Fruit fly (Drosophila melanogaster) whole organism, embryonic: ENCODE measurements around the gene CG13675.
A peak's percentile ranks its signal among the peaks of the same experiment; 100 is the strongest.

ENCODE experiments used
- Bgb ChIP-seq: fragments of 200-800 bp; sonication (Bioruptor generic); IDR thresholded peaks from 2 replicates; pipeline ENCODE4 v1.3.6; 2022; ENCODE audit warnings: missing biosample characterization, missing genetic modification characterization; ENCODE audit not compliant: partially characterized antibody
- CG10431 ChIP-seq: fragments of 200-800 bp; sonication (Bioruptor generic); optimal IDR thresholded peaks from 3 replicates; lab custom pipeline; 2018; ENCODE audit warnings: missing biosample characterization, mild to moderate bottlenecking, missing genetic modification characterization
- CG10543 ChIP-seq: fragments of 200-800 bp; sonication (Bioruptor generic); optimal IDR thresholded peaks from 3 replicates; lab custom pipeline; 2017; ENCODE audit warnings: missing biosample characterization, mild to moderate bottlenecking, missing genetic modification characterization, moderate library complexity
- CG11085 ChIP-seq: fragments of 200-800 bp; sonication (Bioruptor generic); IDR thresholded peaks from 2 replicates; pipeline ENCODE4 v1.3.6; 2022; ENCODE audit warnings: missing biosample characterization, missing genetic modification characterization
- CG16815 ChIP-seq: fragments of 200-800 bp; sonication (Bioruptor generic); optimal IDR thresholded peaks from 3 replicates; lab custom pipeline; 2017; ENCODE audit warnings: missing biosample characterization, mild to moderate bottlenecking, missing genetic modification characterization
- CG30431 ChIP-seq: fragments of 200-800 bp; sonication (Bioruptor generic); optimal IDR thresholded peaks from 2 replicates; lab custom pipeline; 2017; ENCODE audit warnings: missing biosample characterization, missing genetic modification characterization
- CG34224 ChIP-seq: fragments of 200-800 bp; sonication (Bioruptor generic); IDR thresholded peaks from 3 replicates; pipeline ENCODE4 v1.3.6; 2022; ENCODE audit warnings: missing biosample characterization, missing genetic modification characterization; ENCODE audit not compliant: partially characterized antibody
- CG34376 ChIP-seq: fragments of 200-800 bp; sonication (Bioruptor generic); optimal IDR thresholded peaks from 2 replicates; lab custom pipeline; 2018; ENCODE audit warnings: missing biosample characterization, mild to moderate bottlenecking, missing genetic modification characterization
- CG6791 ChIP-seq: fragments of 200-800 bp; sonication (Bioruptor generic); IDR thresholded peaks from 3 replicates; pipeline ENCODE4 v1.3.6; 2022; ENCODE audit warnings: missing biosample characterization, missing genetic modification characterization; ENCODE audit not compliant: partially characterized antibody
- CG7271 ChIP-seq: fragments of 200-800 bp; sonication (Bioruptor generic); optimal IDR thresholded peaks from 2 replicates; lab custom pipeline; 2018; ENCODE audit warnings: missing biosample characterization, mild to moderate bottlenecking, missing genetic modification characterization, moderate library complexity
- CG7357 ChIP-seq: fragments of 200-800 bp; sonication (Bioruptor generic); IDR thresholded peaks from 3 replicates; pipeline ENCODE4 v1.3.6; 2022; ENCODE audit warnings: missing biosample characterization, missing genetic modification characterization
- CG8478 ChIP-seq: fragments of >200 bp; optimal IDR thresholded peaks from 2 replicates; lab custom pipeline; 2018
- CoRest ChIP-seq: fragments of 200-800 bp; sonication (Bioruptor generic); optimal IDR thresholded peaks from 3 replicates; lab custom pipeline; 2018; ENCODE audit warnings: missing biosample characterization, mild to moderate bottlenecking, missing genetic modification characterization, moderate library complexity
- Dref ChIP-seq: fragments of 200-800 bp; sonication (Bioruptor generic); IDR thresholded peaks from 2 replicates; pipeline ENCODE4 v1.3.6; 2022; ENCODE audit warnings: missing biosample characterization, missing genetic modification characterization
- E2f2 ChIP-seq: fragments of 200-800 bp; sonication (Bioruptor generic); IDR thresholded peaks from 2 replicates; pipeline ENCODE4 v1.3.6; 2022; ENCODE audit warnings: missing biosample characterization, missing genetic modification characterization
- Ets65A ChIP-seq: fragments of 200-800 bp; sonication (Bioruptor generic); peaks from one replicate; lab custom pipeline; 2016; ENCODE audit warnings: missing biosample characterization, missing genetic modification characterization
- Fer1 ChIP-seq: fragments of 200-800 bp; sonication (Bioruptor generic); optimal IDR thresholded peaks from 2 replicates; lab custom pipeline; 2017; ENCODE audit warnings: missing biosample characterization, mild to moderate bottlenecking, missing genetic modification characterization
- Gsc ChIP-seq: fragments of 200-800 bp; sonication (Bioruptor generic); IDR thresholded peaks from 2 replicates; pipeline ENCODE4 v1.3.6; 2022; ENCODE audit warnings: missing biosample characterization, missing genetic modification characterization
- Gug ChIP-seq: fragments of 200-800 bp; sonication (Bioruptor generic); IDR thresholded peaks from 4 replicates; pipeline ENCODE4 v1.3.6; 2022; ENCODE audit warnings: missing biosample characterization, missing genetic modification characterization
- HLH3B ChIP-seq: fragments of 200-800 bp; sonication (Bioruptor generic); IDR thresholded peaks from 2 replicates; pipeline ENCODE4 v1.3.6; 2022; ENCODE audit warnings: missing biosample characterization, missing genetic modification characterization
- Hmr ChIP-seq: fragments of 200-800 bp; sonication (Bioruptor generic); optimal IDR thresholded peaks from 3 replicates; lab custom pipeline; 2017; ENCODE audit warnings: mild to moderate bottlenecking, missing biosample characterization, missing genetic modification reagents, missing genetic modification characterization
- Lhr ChIP-seq: fragments of 200-800 bp; sonication (Bioruptor generic); optimal IDR thresholded peaks from 3 replicates; lab custom pipeline; 2017; ENCODE audit warnings: mild to moderate bottlenecking, missing biosample characterization, missing genetic modification reagents, missing genetic modification characterization
- Med ChIP-seq: fragments of 200-800 bp; sonication (Bioruptor generic); peaks from one replicate; lab custom pipeline; 2016; ENCODE audit warnings: missing biosample characterization, missing genetic modification characterization, mild to moderate bottlenecking, inconsistent platforms, moderate library complexity
- Opbp ChIP-seq: fragments of 200-800 bp; sonication (Bioruptor generic); IDR thresholded peaks from 3 replicates; pipeline ENCODE4 v1.3.6; 2022; ENCODE audit warnings: missing biosample characterization, missing genetic modification characterization; ENCODE audit not compliant: partially characterized antibody
- PHDP ChIP-seq: fragments of 200-800 bp; sonication (Bioruptor generic); optimal IDR thresholded peaks from 3 replicates; lab custom pipeline; 2018; ENCODE audit warnings: missing biosample characterization, mild to moderate bottlenecking, missing genetic modification characterization, moderate library complexity
- Pdp1 ChIP-seq, 2 experiments: fragments of 200-800 bp; sonication (Bioruptor generic); optimal IDR thresholded peaks; 3 replicates each; lab custom pipeline; 2016; ENCODE audit warnings: missing biosample characterization in 2 of 2, missing genetic modification characterization in 2 of 2, mild to moderate bottlenecking in 1 of 2, moderate library complexity in 1 of 2
- Sox100B ChIP-seq: fragments of 200-800 bp; sonication (Bioruptor generic); optimal IDR thresholded peaks from 3 replicates; lab custom pipeline; 2018; ENCODE audit warnings: missing biosample characterization, mild to moderate bottlenecking, missing genetic modification characterization
- az2 ChIP-seq: fragments of 200-800 bp; sonication (Bioruptor generic); optimal IDR thresholded peaks from 3 replicates; lab custom pipeline; 2016; ENCODE audit warnings: missing biosample characterization, missing genetic modification characterization
- caup ChIP-seq: fragments of 200-800 bp; sonication (Bioruptor generic); optimal IDR thresholded peaks from 3 replicates; lab custom pipeline; 2017; ENCODE audit warnings: missing biosample characterization, mild to moderate bottlenecking, missing genetic modification characterization, moderate library complexity; ENCODE audit not compliant: severe bottlenecking
- crol ChIP-seq: fragments of 200-800 bp; sonication (Bioruptor generic); IDR thresholded peaks from 2 replicates; pipeline ENCODE4 v1.3.6; 2022; ENCODE audit warnings: missing biosample characterization, missing genetic modification characterization
- crp ChIP-seq, 2 experiments: fragments of 200-800 bp; sonication (Bioruptor generic); optimal IDR thresholded peaks; 2 replicates in 1 of 2; 3 replicates in 1 of 2; lab custom pipeline; 2017; ENCODE audit warnings: missing biosample characterization in 2 of 2, missing genetic modification characterization in 2 of 2, mild to moderate bottlenecking in 1 of 2, moderate library complexity in 1 of 2
- emc ChIP-seq: fragments of 200-800 bp; sonication (Bioruptor generic); optimal IDR thresholded peaks from 2 replicates; lab custom pipeline; 2016; ENCODE audit warnings: missing biosample characterization, missing genetic modification characterization
- fru ChIP-seq: fragments of >200 bp; optimal IDR thresholded peaks from 2 replicates; lab custom pipeline; 2017
- hkb ChIP-seq, 2 experiments: fragments of 200-800 bp in 1 of 2; fragments of >200 bp in 1 of 2; sonication (Bioruptor generic) in 1 of 2; IDR thresholded peaks in 1 of 2; optimal IDR thresholded peaks in 1 of 2; 2 replicates each; pipeline versions ENCODE4 v1.3.6 to Lab custom; 2017 to 2022; ENCODE audit warnings: missing biosample characterization in 1 of 2, missing genetic modification characterization in 1 of 2
- insv ChIP-seq, 2 experiments: fragments of 200-800 bp; sonication (Bioruptor generic); optimal IDR thresholded peaks; 3 replicates each; lab custom pipeline; 2016 to 2018; ENCODE audit warnings: missing biosample characterization in 2 of 2, missing genetic modification characterization in 2 of 2
- jing ChIP-seq: fragments of 200-800 bp; sonication (Bioruptor generic); optimal IDR thresholded peaks from 2 replicates; lab custom pipeline; 2018; ENCODE audit warnings: missing biosample characterization, mild to moderate bottlenecking, missing genetic modification characterization
- kay ChIP-seq: fragments of 200-800 bp; sonication (Bioruptor generic); optimal IDR thresholded peaks from 2 replicates; lab custom pipeline; 2016; ENCODE audit warnings: missing biosample characterization, missing genetic modification characterization
- lmd ChIP-seq: fragments of 200-800 bp; sonication (Bioruptor generic); IDR thresholded peaks from 2 replicates; pipeline ENCODE4 v1.3.6; 2022; ENCODE audit warnings: missing biosample characterization, missing genetic modification characterization
- nerfin-2 ChIP-seq: fragments of 200-800 bp; sonication (Bioruptor generic); IDR thresholded peaks from 2 replicates; pipeline ENCODE4 v1.3.6; 2022; ENCODE audit warnings: missing biosample characterization, missing genetic modification characterization; ENCODE audit not compliant: partially characterized antibody
- otp ChIP-seq: fragments of 200-800 bp; sonication (Bioruptor generic); IDR thresholded peaks from 3 replicates; pipeline ENCODE4, ENCODE4 v1.3.6; 2022; ENCODE audit warnings: missing biosample characterization, missing genetic modification characterization
- pb ChIP-seq: fragments of 200-800 bp; sonication (Bioruptor generic); optimal IDR thresholded peaks from 3 replicates; lab custom pipeline; 2016; ENCODE audit warnings: missing biosample characterization, missing genetic modification characterization
- pho ChIP-seq: fragments of 200-800 bp; sonication (Bioruptor generic); optimal IDR thresholded peaks from 2 replicates; lab custom pipeline; 2016; ENCODE audit warnings: missing biosample characterization, missing genetic modification characterization
- ro ChIP-seq: fragments of 200-800 bp; sonication (Bioruptor generic); IDR thresholded peaks from 2 replicates; pipeline ENCODE4 v1.3.6; 2022; ENCODE audit warnings: missing biosample characterization, missing genetic modification characterization
- row ChIP-seq: fragments of 200-800 bp; sonication (Bioruptor generic); IDR thresholded peaks from 3 replicates; pipeline ENCODE4 v1.3.6; 2022; ENCODE audit warnings: missing biosample characterization, missing genetic modification characterization
- scrt ChIP-seq: fragments of 200-800 bp; sonication (Bioruptor generic); optimal IDR thresholded peaks from 2 replicates; lab custom pipeline; 2018; ENCODE audit warnings: missing biosample characterization, mild to moderate bottlenecking, missing genetic modification characterization, moderate library complexity
- sens ChIP-seq: fragments of 200-800 bp; sonication (Bioruptor generic); peaks from one replicate; lab custom pipeline; 2016; ENCODE audit warnings: missing biosample characterization, missing genetic modification characterization
- slbo ChIP-seq: fragments of 200-800 bp; sonication (Bioruptor generic); IDR thresholded peaks from 2 replicates; pipeline ENCODE4 v1.3.6; 2022; ENCODE audit warnings: missing biosample characterization, missing genetic modification characterization
- sug ChIP-seq: fragments of 200-800 bp; optimal IDR thresholded peaks from 2 replicates; lab custom pipeline; 2019; ENCODE audit warnings: missing biosample characterization, mild to moderate bottlenecking, missing genetic modification characterization, moderate library complexity
- tgo ChIP-seq: fragments of 200-800 bp; sonication (Bioruptor generic); IDR thresholded peaks from 3 replicates; pipeline ENCODE4 v1.3.6; 2022; ENCODE audit warnings: missing biosample characterization, missing genetic modification characterization

CG13675 gene

DNA sequence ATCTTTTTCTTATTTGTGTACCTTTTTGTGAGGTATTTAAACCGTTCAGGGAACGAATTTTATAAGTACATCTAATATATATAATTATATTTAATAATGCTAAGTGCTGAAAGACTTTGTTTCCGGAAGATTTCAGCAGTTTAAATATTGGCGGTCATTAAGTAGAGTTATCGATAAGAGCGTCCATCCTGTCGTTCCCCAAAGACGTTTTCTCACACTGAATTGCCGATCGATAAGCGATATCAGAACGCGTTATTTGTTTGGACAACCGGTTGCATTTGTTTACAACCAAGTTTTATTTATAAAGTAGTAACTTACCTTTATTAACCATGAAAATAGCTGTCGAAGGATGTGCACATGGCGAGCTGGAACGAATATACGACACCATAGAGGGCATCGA is 43.7 kb downstream of the CG13675 start, which contains the start of gene ldbr (continued):
- peak in 1 of 2 experiments; percentile 38 for TF ChIP-seq crp (GFP tag; optimal IDR thresholded peaks at IDR 0.05; lab: Kevin White, UChicago)
- peak; percentile 89 for TF ChIP-seq Dref (GFP tag; lab: Robert Waterston, UW)
- no peak for TF ChIP-seq CG8478
- peak; percentile 93 for TF ChIP-seq E2f2 (GFP tag; lab: Robert Waterston, UW)
- peak; percentile 57; the same call in 2 of the 3 replicates for TF ChIP-seq CG6791 (GFP tag; lab: Robert Waterston, UW)
- no peak for TF ChIP-seq CG16815 (GFP tag; lab: Kevin White, UChicago)
- TF ChIP-seq ro (GFP tag; lab: Robert Waterston, UW): no peak
- peak; percentile 37 for TF ChIP-seq PHDP (tag; lab: Kevin White, UChicago)
- no peak for TF ChIP-seq az2 (GFP tag; lab: Kevin White, UChicago)
- TF ChIP-seq insv (GFP tag; optimal IDR thresholded peaks at IDR 0.05; lab: Kevin White, UChicago): peak in 1 of 2 experiments; percentile 26
- TF ChIP-seq Fer1 (GFP tag; lab: Kevin White, UChicago): peak; percentile 56
- TF ChIP-seq Gsc (GFP tag; lab: Robert Waterston, UW): no peak
- peak; percentile 15 for TF ChIP-seq caup
- no peak for TF ChIP-seq HLH3B (GFP tag; lab: Robert Waterston, UW)
- TF ChIP-seq Pdp1 (GFP tag; optimal IDR thresholded peaks at IDR 0.05; lab: Kevin White, UChicago): peak in 1 of 2 experiments; percentile 21
- peak; percentile 71 for TF ChIP-seq scrt (GFP tag; lab: Kevin White, UChicago)
- TF ChIP-seq CG34376: peak; percentile 34

DNA sequence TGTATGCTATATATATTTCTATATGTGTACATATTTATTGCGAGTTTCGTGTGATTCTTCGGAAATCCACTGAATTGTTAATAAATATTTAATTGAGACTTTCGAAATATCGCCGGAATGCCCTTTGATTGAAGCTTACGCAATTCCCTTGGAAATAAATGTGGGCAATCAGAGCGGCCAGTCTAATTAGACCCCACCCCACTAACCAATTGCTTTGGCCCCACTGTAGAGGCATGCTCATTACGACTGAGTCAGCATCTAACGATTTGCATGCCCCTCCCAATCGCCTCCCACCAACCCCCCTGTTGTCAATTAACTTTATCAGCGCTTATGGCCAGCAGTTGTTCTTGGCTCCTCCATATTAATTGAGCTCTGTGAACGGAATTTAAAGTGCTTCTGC is 48.5 kb downstream of the CG13675 start:
- TF ChIP-seq CG30431 (GFP tag; lab: Kevin White, UChicago): no peak
- no peak for TF ChIP-seq Opbp
- peak; percentile 74 for TF ChIP-seq Med
- no peak for TF ChIP-seq pho (GFP tag; lab: Kevin White, UChicago)
- no peak for TF ChIP-seq CG11085
- TF ChIP-seq CG34224 (GFP tag; lab: Robert Waterston, UW): 0 out of 3 replicates have a peak, but pooled peaks have one; percentile 12
- peak; percentile 73 for TF ChIP-seq sens (GFP tag; lab: Kevin White, UChicago)
- TF ChIP-seq CG10431 (GFP tag; lab: Kevin White, UChicago): no peak
- TF ChIP-seq CG10543: peak; percentile 18
- no peak for TF ChIP-seq jing (GFP tag; lab: Kevin White, UChicago)
- TF ChIP-seq lmd (GFP tag; lab: Robert Waterston, UW): no peak
- TF ChIP-seq Lhr (GFP tag; lab: Kevin White, UChicago): no peak
- peak; percentile 13 for TF ChIP-seq Ets65A (GFP tag; lab: Kevin White, UChicago)
- TF ChIP-seq sug: peak; percentile 31
- TF ChIP-seq Pdp1 (GFP tag; optimal IDR thresholded peaks at IDR 0.05; lab: Kevin White, UChicago): peak in 1 of 2 experiments; percentile 76
- no peak for TF ChIP-seq fru
- no peak for TF ChIP-seq CoRest (tag; lab: Kevin White, UChicago)
- TF ChIP-seq CG7357 (GFP tag; lab: Robert Waterston, UW): 0 out of 3 replicates have a peak, but pooled peaks have one; percentile 10
- TF ChIP-seq otp: 0 out of 3 replicates have a peak, but pooled peaks have one; percentile 12
- no peak for TF ChIP-seq CG7271
- TF ChIP-seq crol (GFP tag; lab: Robert Waterston, UW): peak; percentile 27
- TF ChIP-seq slbo (GFP tag; lab: Robert Waterston, UW): peak; percentile 48; the same call in 1 of the 2 replicates
- TF ChIP-seq tgo (GFP tag; lab: Robert Waterston, UW): no peak
- no peak for TF ChIP-seq hkb (optimal IDR thresholded peaks at IDR 0.05; lab: Kevin White, UChicago)
- TF ChIP-seq hkb (GFP tag; IDR thresholded peaks at IDR 0.05; lab: Robert Waterston, UW): 0 out of 2 replicates have a peak, but pooled peaks have one; percentile 15
- no peak for TF ChIP-seq emc (GFP tag; lab: Kevin White, UChicago)
- TF ChIP-seq row (GFP tag; lab: Robert Waterston, UW): 0 out of 3 replicates have a peak, but pooled peaks have one; percentile 19
- TF ChIP-seq kay: peak; percentile 47
- TF ChIP-seq pb (GFP tag; lab: Kevin White, UChicago): no peak
- no peak for TF ChIP-seq Hmr (GFP tag; lab: Kevin White, UChicago)
- TF ChIP-seq nerfin-2 (GFP tag; lab: Robert Waterston, UW): no peak
- no peak for TF ChIP-seq Sox100B (GFP tag; lab: Kevin White, UChicago)
- TF ChIP-seq Gug (GFP tag; lab: Robert Waterston, UW): 0 out of 4 replicates have a peak, but pooled peaks have one; percentile 15
- peak; percentile 43 for TF ChIP-seq Bgb
